Fruit fly (Drosophila melanogaster): ENCODE data around the gene LysS.

LysS gene

DNA sequence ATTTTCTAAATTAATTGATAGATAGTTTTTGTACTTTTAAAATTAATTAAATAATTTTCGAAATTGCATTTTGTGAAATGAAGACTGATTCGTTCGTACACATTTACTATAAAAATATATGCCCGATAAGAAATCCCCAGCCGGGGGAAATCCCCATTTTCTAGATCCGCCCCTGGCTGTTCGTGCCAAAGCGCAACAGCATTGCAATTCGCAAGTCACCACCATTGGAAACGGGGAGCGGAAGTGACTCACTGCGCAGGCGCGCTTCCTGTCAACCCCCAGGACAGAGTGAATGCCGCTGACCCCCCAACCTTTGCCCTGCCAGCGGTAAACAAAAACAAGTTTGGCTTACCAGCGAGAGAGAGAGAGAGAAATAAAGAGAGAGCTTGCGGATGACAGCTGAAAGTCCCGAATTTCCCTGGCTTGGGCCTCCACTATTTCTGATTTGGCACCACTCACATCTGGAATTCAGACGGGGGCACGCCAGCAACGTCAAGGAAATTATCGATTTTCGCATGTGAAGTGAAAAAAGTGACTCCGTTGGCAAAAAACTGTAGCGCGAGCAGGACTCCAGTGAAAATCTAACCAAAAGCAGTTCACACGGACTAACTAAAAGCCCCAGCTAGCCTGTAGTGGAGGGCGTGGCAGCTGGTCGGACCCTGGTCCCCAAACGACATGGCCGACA, 31.5 kb upstream of the LysS start, which contains the start of gene Aplip1:
Gene Aplip1 (plus strand): TSS at position 450 of the 685 bp plus-strand sequence.
- TF ChIP-seq CG32121 (GFP tag; IDR thresholded peaks at IDR 0.05), result no peak
- peak; percentile 31; the same call in 1 of the 2 replicates for TF ChIP-seq CG12605 (GFP tag; IDR thresholded peaks at IDR 0.05)
- no peak for TF ChIP-seq Pif1B (GFP tag; optimal IDR thresholded peaks at IDR 0.05)
- TF ChIP-seq fd96Ca (GFP tag; IDR thresholded peaks at IDR 0.05), result 0 out of 3 replicates have a peak, but pooled peaks have one; percentile 10
- peak; percentile 39; the same call in 1 of the 3 replicates for TF ChIP-seq CG4496 (GFP tag; IDR thresholded peaks at IDR 0.05)
- TF ChIP-seq D1 (tag; optimal IDR thresholded peaks at IDR 0.05), result no peak
- no peak for TF ChIP-seq CG13204 (GFP tag; optimal IDR thresholded peaks at IDR 0.05)
- TF ChIP-seq CG9948 (tag; optimal IDR thresholded peaks at IDR 0.05), result no peak

DNA sequence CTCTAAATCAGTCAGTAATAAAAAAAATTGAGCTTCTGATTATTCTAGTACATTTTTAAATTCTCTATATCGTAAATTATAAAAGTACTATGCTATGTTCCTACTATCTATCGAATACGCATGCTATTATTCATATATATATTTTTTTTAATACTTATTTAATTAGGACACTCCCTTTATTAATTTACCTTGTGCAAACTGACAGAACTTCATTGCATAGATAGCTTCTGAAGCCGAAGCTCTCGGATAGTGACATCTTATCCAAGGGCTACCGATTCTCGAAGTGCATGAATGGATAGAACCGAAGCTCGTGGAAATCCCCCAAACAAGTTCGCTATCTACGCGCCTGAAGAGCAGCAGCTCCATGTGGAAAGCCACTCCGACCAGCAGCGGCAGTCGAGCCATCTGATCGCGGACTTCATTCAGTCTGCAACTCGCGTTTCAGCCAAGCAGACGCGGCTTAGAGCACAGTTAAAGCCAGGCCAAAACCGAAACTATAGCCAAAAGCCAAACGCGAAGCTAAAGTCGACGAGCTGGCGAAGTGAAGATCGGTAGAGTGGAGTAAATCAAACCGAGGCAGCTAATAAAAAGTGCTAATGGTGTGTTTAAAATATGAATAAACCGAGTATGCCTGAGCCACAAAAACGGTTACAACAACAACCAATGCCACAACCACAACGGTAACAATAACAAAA, 27.0 kb upstream of the LysS start, which contains the start of gene mwh:
Gene mwh (plus strand): TSS at position 430 of the 695 bp plus-strand sequence.
- TF ChIP-seq CG14655 (GFP tag; optimal IDR thresholded peaks at IDR 0.05) (peak; percentile 31), CG8301 (tag; optimal IDR thresholded peaks at IDR 0.05) (peak; percentile 41), CG8159 (tag; optimal IDR thresholded peaks at IDR 0.05) (no peak)

DNA sequence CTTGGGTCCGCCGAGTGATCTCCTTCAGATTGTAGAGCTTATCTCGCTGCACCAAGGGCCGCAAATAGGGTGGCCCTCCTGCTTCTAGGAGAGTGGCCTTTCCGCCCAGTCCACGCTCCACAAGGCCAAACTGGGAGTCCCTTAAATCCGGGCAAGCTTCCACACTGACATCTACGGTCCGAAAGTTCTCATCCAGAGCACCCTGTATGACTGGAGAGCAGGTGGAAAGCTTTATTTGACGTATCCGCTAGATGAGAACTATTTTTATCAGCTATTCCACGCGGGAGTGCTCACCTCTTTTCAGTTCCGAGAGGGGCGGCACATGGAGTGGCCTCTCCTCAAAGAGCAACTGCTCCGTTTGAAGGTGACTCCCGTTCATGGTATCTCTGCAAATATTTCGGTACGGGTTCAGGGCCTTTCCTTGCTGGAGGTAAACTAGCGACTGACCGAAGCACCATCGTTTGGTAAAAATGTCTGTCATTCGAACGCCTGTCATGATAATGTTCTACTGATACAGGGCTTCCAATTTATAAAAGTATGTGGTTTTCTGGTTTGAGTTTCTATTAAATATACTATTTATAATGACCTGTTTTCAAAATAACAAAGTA, 24.9 kb upstream of the LysS start, which contains the start of gene meep:
Gene meep (minus strand): TSS at position 449 of the 608 bp plus-strand sequence.
- no peak for TF ChIP-seq CG14655 (GFP tag; optimal IDR thresholded peaks at IDR 0.05)

DNA sequence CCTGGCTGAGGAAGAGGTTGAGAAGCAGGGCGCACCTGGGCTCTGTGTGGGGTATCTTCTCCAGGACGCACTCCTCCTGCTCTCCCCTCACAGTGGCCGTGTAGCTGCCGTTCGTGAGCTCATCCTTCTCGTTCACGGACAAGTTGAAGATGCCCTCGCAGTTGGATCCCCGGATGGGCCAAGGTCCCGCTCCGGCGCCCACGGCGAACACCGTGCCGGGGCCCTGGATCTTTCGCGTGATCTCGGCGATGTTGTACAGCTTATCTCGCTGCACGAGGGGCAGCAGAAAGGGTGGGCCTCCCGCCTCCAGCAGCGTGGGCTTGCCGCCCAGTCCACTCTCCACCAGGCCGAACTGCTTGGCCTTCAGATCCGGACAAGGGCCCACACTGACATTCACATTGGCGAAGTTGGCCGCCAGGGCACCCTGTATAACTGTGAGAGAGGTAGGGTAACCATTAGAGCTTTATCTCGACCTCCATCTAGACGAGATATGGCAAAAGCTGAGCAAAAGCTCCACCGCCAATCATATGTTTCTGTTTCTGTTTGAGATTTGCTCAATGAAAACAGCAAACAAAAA, 23.6 kb upstream of the LysS start:
- TF ChIP-seq Pif1A (GFP tag; optimal IDR thresholded peaks at IDR 0.05) (no peak), CG4496 (GFP tag; IDR thresholded peaks at IDR 0.05) (peak; percentile 52; the same call in 2 of the 3 replicates)

DNA sequence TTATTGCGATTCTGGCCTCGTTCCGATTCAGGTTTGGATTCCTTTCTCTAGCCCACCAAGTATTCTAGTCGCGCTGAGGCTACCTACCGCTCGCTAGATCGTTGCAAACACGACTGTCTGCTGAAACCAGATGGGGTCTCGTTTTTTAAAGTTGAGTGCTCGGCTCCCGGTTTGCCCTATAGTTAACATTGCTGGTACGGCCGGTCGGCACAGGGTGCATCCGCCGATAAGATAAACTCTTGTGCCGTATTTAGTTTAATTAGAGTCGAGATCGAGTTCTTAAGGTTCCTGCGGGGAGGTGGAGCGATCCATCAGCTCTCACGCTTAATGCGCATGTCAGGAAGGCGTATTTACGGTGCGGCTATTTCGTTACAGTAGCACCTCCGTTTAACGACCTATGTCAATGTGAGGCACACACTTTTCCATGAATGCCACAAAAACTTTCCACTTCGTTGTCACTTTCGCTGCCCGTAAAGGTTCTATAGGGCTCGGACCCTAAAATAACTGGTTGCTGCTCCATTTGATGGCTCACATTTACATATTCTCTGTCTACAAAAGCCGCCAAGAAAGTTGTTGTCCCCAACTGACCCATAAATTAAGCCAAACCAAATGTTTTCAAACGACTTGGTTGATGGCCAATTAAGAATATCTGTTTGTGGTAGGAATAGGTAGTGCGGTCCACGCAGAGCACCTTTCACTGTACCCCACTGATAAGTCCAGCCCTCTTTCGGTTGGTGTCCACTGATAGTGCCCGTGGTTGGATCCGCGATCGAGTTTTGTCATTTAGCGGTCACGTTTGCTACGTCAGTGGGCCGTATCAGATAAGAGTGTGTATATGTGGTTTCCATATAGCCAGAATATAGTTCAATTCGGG, 22.6 kb upstream of the LysS start, which contains the start of gene CG9119:
Gene CG9119 (minus strand): TSS at position 122 of the 874 bp plus-strand sequence.
- TF ChIP-seq CG13204 (GFP tag; optimal IDR thresholded peaks at IDR 0.05), result peak; percentile 21
- no peak for TF ChIP-seq CG4496 (GFP tag; IDR thresholded peaks at IDR 0.05)
- TF ChIP-seq CG14655 (GFP tag; optimal IDR thresholded peaks at IDR 0.05), result peak; percentile 51
- TF ChIP-seq CG32121 (GFP tag; IDR thresholded peaks at IDR 0.05), result no peak
- TF ChIP-seq CG9948 (tag; optimal IDR thresholded peaks at IDR 0.05), result peak; percentile 30
- peak; percentile 38; the same call in 1 of the 3 replicates for TF ChIP-seq fd96Ca (GFP tag; IDR thresholded peaks at IDR 0.05)
- peak; percentile 8 for TF ChIP-seq CG17806 (tag; optimal IDR thresholded peaks at IDR 0.05)
- TF ChIP-seq CG15710 (tag; optimal IDR thresholded peaks at IDR 0.05), result peak; percentile 54
- peak; percentile 6 for TF ChIP-seq Pif1A (GFP tag; optimal IDR thresholded peaks at IDR 0.05)
- TF ChIP-seq EcR (GFP tag; optimal IDR thresholded peaks at IDR 0.05), result peak; percentile 82
- TF ChIP-seq CG8301 (tag; optimal IDR thresholded peaks at IDR 0.05), result peak; percentile 30
- peak; percentile 55 for TF ChIP-seq CG8159 (tag; optimal IDR thresholded peaks at IDR 0.05)
- no peak for TF ChIP-seq CG10348 (GFP tag; IDR thresholded peaks at IDR 0.05)

DNA sequence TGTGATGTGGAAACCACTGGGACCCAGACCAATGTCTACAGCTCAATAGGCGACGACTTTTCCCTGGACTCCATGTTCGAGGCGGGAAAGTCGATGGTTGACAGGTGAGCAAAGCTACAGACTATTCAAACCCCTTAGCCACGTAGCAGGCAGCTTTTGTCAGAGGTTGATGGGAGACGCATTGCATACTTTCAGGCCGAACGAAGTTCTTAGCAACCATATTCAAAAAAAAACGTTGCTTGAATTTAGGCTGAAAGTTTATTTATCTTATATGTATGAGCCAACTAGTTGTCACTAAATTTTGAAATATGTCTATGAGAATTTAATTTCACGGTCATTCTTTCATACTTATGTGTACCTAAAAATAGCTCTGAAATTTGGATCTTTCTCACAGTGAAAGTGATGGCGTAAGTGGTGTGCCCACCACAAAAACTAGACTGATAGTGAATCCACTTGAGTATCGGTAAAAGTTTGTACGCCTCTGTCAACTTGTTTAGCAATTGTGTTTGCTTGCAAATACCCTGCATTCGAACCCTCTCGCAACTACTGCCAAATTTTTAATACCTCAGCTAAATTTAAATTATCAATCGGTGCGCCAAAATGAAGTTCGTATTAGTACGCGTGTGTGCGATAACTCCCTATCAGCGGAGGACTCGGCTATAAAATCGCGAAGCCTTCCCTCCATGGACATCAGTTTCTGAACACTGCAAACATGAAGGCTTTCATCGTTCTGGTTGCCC, 20.7 kb upstream of the LysS start, which contains the start of gene LysB:
Gene LysB (plus strand): TSS at position 690 of the 740 bp plus-strand sequence.
- TF ChIP-seq Ets98B (GFP tag; IDR thresholded peaks at IDR 0.05) (no peak), CG4496 (GFP tag; IDR thresholded peaks at IDR 0.05) (no peak), CG8159 (tag; optimal IDR thresholded peaks at IDR 0.05) (no peak), CG12605 (GFP tag; IDR thresholded peaks at IDR 0.05) (no peak)

DNA sequence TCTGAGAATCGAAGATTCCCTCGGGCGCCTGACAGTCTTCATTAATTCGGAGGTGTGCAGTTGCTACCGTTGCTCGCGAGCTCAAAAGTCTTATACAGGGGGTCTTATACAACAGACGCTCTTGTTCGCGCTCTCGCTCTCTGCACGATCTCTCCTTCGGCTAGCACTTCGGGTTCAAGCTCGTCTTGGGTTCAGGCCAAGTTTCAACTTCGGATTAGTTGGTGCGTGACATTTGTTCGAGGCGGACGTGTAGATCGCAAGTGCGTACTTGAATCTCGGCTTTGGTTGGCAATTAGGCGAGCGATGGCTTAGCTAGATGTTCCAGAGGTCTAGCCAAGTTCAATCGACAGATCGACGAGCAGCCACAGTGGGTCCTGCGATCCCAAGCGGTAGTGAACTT, 19.3 kb upstream of the LysS start:
- TF ChIP-seq rn (GFP tag; IDR thresholded peaks at IDR 0.05) (no peak), Ets98B (GFP tag; IDR thresholded peaks at IDR 0.05) (peak; percentile 49; the same call in 1 of the 2 replicates), CG12605 (GFP tag; IDR thresholded peaks at IDR 0.05) (peak; percentile 20; the same call in 1 of the 2 replicates), CG4496 (GFP tag; IDR thresholded peaks at IDR 0.05) (no peak), fd96Ca (GFP tag; IDR thresholded peaks at IDR 0.05) (no peak), EcR (GFP tag; optimal IDR thresholded peaks at IDR 0.05) (peak; percentile 51), Pif1B (GFP tag; optimal IDR thresholded peaks at IDR 0.05) (no peak)

All from whole organism, pupa.